Worm (Caenorhabditis elegans) whole organism, young adult: Measurements from ENCODE around the gene T25C12.3.

ENCODE experiments used
- aptf-3 ChIP-seq: fragments of 200-800 bp; sonication (Bioruptor generic); IDR thresholded peaks from 2 replicates; pipeline ENCODE4 v1.3.6; 2022; ENCODE audit warnings: missing genetic modification characterization, missing compliant biosample characterization
- ekl-4 ChIP-seq: fragments of 200-800 bp; sonication (Bioruptor generic); IDR thresholded peaks from 2 replicates; pipeline ENCODE4 v1.3.6; 2022; ENCODE audit warnings: missing genetic modification reagents, missing genetic modification characterization, missing compliant biosample characterization
- him-1 ChIP-seq: sonication (generic microtip); optimal IDR thresholded peaks from 2 replicates; lab custom pipeline; 2016; ENCODE audit warnings: missing genotype, missing genetic modification reagents, missing genetic modification characterization, missing compliant biosample characterization
- lin-40 ChIP-seq: sonication (generic microtip); optimal IDR thresholded peaks from 2 replicates; lab custom pipeline; 2016; ENCODE audit warnings: missing genetic modification characterization, mild to moderate bottlenecking, missing compliant biosample characterization, missing genotype, missing genetic modification reagents
- lsl-1 ChIP-seq: fragments of 200-800 bp; sonication (Bioruptor generic); optimal IDR thresholded peaks from 2 replicates; lab custom pipeline; 2018; ENCODE audit warnings: mild to moderate bottlenecking, missing genetic modification characterization, moderate library complexity, missing compliant biosample characterization
- mxl-1 ChIP-seq: sonication (generic microtip); optimal IDR thresholded peaks from 2 replicates; lab custom pipeline; 2016; ENCODE audit warnings: missing genetic modification characterization, missing compliant biosample characterization
- sea-2 ChIP-seq: fragments of 200-800 bp; sonication (Bioruptor generic); IDR thresholded peaks from 2 replicates; pipeline ENCODE4 v1.3.6; 2022; ENCODE audit warnings: missing genetic modification characterization, missing compliant biosample characterization
- tbx-9 ChIP-seq: sonication (generic microtip); optimal IDR thresholded peaks from 2 replicates; lab custom pipeline; 2016; ENCODE audit warnings: borderline replicate concordance, missing genetic modification characterization, inconsistent platforms, missing compliant biosample characterization
- unc-62 ChIP-seq: fragments of 150-350 bp; optimal IDR thresholded peaks from 2 replicates; lab custom pipeline; 2014; ENCODE audit warnings: missing biosample characterization, missing genetic modification reagents, missing genetic modification characterization

- TF ChIP-seq lsl-1 (GFP tag; lab: Kevin White, UChicago) (no peak), ekl-4 (GFP tag; lab: Robert Waterston, UW) (no peak), tbx-9 (tag; lab: Kevin White, UChicago) (no peak), unc-62 (no peak), sea-2 (GFP tag; lab: Robert Waterston, UW) (no peak), mxl-1 (tag; lab: Kevin White, UChicago) (no peak), aptf-3 (no peak), him-1 (tag; lab: Kevin White, UChicago) (no peak), lin-40 (tag; lab: Kevin White, UChicago) (no peak)
Observed at ce11 chrX:11548308-11548707, 48.5 kb upstream of the T25C12.3 start, which contains the start of gene mig-2.
